Fruit fly (Drosophila melanogaster): ENCODE results near the gene CG45690.

- TF ChIP-seq foxo (GFP tag; optimal IDR thresholded peaks at IDR 0.05) (peak in 1 of 2 experiments; percentile 34), psq (GFP tag; optimal IDR thresholded peaks at IDR 0.05) (peak; percentile 12), CG32264 (GFP tag; optimal IDR thresholded peaks at IDR 0.05) (no peak), Myc (optimal IDR thresholded peaks at IDR 0.05) (no peak), usp (GFP tag; optimal IDR thresholded peaks at IDR 0.05) (no peak), jim (GFP tag; optimal IDR thresholded peaks at IDR 0.05) (no peak), Hnf4 (GFP tag; optimal IDR thresholded peaks at IDR 0.05) (peak; percentile 24), dmrt93B (GFP tag; optimal IDR thresholded peaks at IDR 0.05) (peak; percentile 12), Abd-B (GFP tag; optimal IDR thresholded peaks at IDR 0.05) (no peak)
Measured at dm6 chr2L:10616767-10617166, 41.3 kb upstream of the CG45690 start.
